Fruit fly (Drosophila melanogaster) whole organism, embryonic: ENCODE results near the gene CG18649.

Experiments
- Bgb ChIP-seq: fragments of 200-800 bp; sonication (Bioruptor generic); IDR thresholded peaks from 2 replicates; pipeline ENCODE4 v1.3.6; 2022; ENCODE audit warnings: missing biosample characterization, missing genetic modification characterization; ENCODE audit not compliant: partially characterized antibody
- CG10274 ChIP-seq: fragments of 200-800 bp; sonication (Bioruptor generic); optimal IDR thresholded peaks from 3 replicates; lab custom pipeline; 2017; ENCODE audit warnings: missing biosample characterization, mild to moderate bottlenecking, missing genetic modification characterization
- CG12769 ChIP-seq: fragments of 200-800 bp; sonication (Bioruptor generic); optimal IDR thresholded peaks from 2 replicates; lab custom pipeline; 2019; ENCODE audit warnings: missing biosample characterization, mild to moderate bottlenecking, missing genetic modification characterization, moderate library complexity
- CG15011 ChIP-seq: fragments of 200-800 bp; sonication (Bioruptor generic); optimal IDR thresholded peaks from 3 replicates; lab custom pipeline; 2018; ENCODE audit warnings: missing biosample characterization, mild to moderate bottlenecking, missing genetic modification characterization
- CG15479 ChIP-seq: fragments of 200-800 bp; sonication (Bioruptor generic); optimal IDR thresholded peaks from 3 replicates; lab custom pipeline; 2019; ENCODE audit warnings: missing biosample characterization, mild to moderate bottlenecking, missing genetic modification characterization, moderate library complexity
- CG1603 ChIP-seq: fragments of 200-800 bp; sonication (Bioruptor generic); optimal IDR thresholded peaks from 2 replicates; lab custom pipeline; 2019; ENCODE audit warnings: missing biosample characterization, mild to moderate bottlenecking, missing genetic modification characterization, moderate library complexity
- CG16813 ChIP-seq: fragments of 200-800 bp; sonication (Bioruptor generic); IDR thresholded peaks from 3 replicates; pipeline ENCODE4 v1.3.6; 2022; ENCODE audit warnings: missing biosample characterization, missing genetic modification characterization; ENCODE audit not compliant: partially characterized antibody
- CG2199 ChIP-seq: fragments of 200-800 bp; sonication (Bioruptor generic); IDR thresholded peaks from 3 replicates; pipeline ENCODE4 v1.3.6; 2022; ENCODE audit warnings: missing biosample characterization, missing genetic modification characterization
- CG2712 ChIP-seq: fragments of 200-800 bp; optimal IDR thresholded peaks from 3 replicates; lab custom pipeline; 2019; ENCODE audit warnings: missing biosample characterization, mild to moderate bottlenecking, missing genetic modification characterization, moderate library complexity
- CG31388 ChIP-seq: fragments of 200-800 bp; sonication (Bioruptor generic); optimal IDR thresholded peaks from 2 replicates; lab custom pipeline; 2016; ENCODE audit warnings: missing biosample characterization, missing genetic modification characterization
- CG4360 ChIP-seq: fragments of 200-800 bp; sonication (Bioruptor generic); IDR thresholded peaks from 2 replicates; pipeline ENCODE4 v1.3.6; 2022; ENCODE audit warnings: missing biosample characterization, missing genetic modification characterization
- CG4854 ChIP-seq: fragments of 200-800 bp; sonication (Bioruptor generic); optimal IDR thresholded peaks from 2 replicates; lab custom pipeline; 2016; ENCODE audit warnings: missing biosample characterization, missing genetic modification characterization, inconsistent platforms
- CG6654 ChIP-seq: fragments of 200-800 bp; sonication (Bioruptor generic); optimal IDR thresholded peaks from 2 replicates; lab custom pipeline; 2017; ENCODE audit warnings: missing biosample characterization, mild to moderate bottlenecking, missing genetic modification characterization
- CG7928 ChIP-seq: fragments of 200-800 bp; sonication (Bioruptor generic); optimal IDR thresholded peaks from 2 replicates; lab custom pipeline; 2017; ENCODE audit warnings: missing biosample characterization, mild to moderate bottlenecking, missing genetic modification characterization
- CG9609 ChIP-seq: fragments of 200-800 bp; sonication (Bioruptor generic); optimal IDR thresholded peaks from 3 replicates; lab custom pipeline; 2016; ENCODE audit warnings: missing biosample characterization, missing genetic modification characterization
- CTCF ChIP-seq: fragments of 200-800 bp; sonication (Bioruptor generic); optimal IDR thresholded peaks from 2 replicates; lab custom pipeline; 2017; ENCODE audit warnings: missing biosample characterization, mild to moderate bottlenecking, missing genetic modification characterization, moderate library complexity
- Chrac-16 ChIP-seq: fragments of 200-800 bp; sonication (Bioruptor generic); optimal IDR thresholded peaks from 3 replicates; lab custom pipeline; 2016; ENCODE audit warnings: missing biosample characterization, missing genetic modification characterization
- D ChIP-seq, 2 experiments: fragments of 200-800 bp in 1 of 2; fragments of >200 bp in 1 of 2; sonication (Bioruptor generic) in 1 of 2; optimal IDR thresholded peaks; 2 replicates in 1 of 2; 3 replicates in 1 of 2; lab custom pipeline; 2017; ENCODE audit warnings: mild to moderate bottlenecking in 1 of 2, missing biosample characterization in 1 of 2, missing genetic modification characterization in 1 of 2, missing genetic modification reagents in 1 of 2
- Dp ChIP-seq: fragments of 200-800 bp; sonication (Bioruptor generic); optimal IDR thresholded peaks from 2 replicates; lab custom pipeline; 2018; ENCODE audit warnings: missing biosample characterization, mild to moderate bottlenecking, missing genetic modification characterization, moderate library complexity
- HLHmδ ChIP-seq: fragments of 200-800 bp; sonication (Bioruptor generic); optimal IDR thresholded peaks from 2 replicates; lab custom pipeline; 2018; ENCODE audit warnings: missing biosample characterization, mild to moderate bottlenecking, missing genetic modification characterization, moderate library complexity
- Hr51 ChIP-seq, 2 experiments: fragments of 200-800 bp; sonication (Bioruptor generic); optimal IDR thresholded peaks; 2 replicates in 1 of 2; 3 replicates in 1 of 2; lab custom pipeline; 2016 to 2018; ENCODE audit warnings: missing biosample characterization in 2 of 2, missing genetic modification characterization in 2 of 2, mild to moderate bottlenecking in 1 of 2, moderate library complexity in 1 of 2
- Lhr ChIP-seq: fragments of 200-800 bp; sonication (Bioruptor generic); optimal IDR thresholded peaks from 3 replicates; lab custom pipeline; 2017; ENCODE audit warnings: mild to moderate bottlenecking, missing biosample characterization, missing genetic modification reagents, missing genetic modification characterization
- Lim3 ChIP-seq: fragments of 200-800 bp; sonication (Bioruptor generic); IDR thresholded peaks from 2 replicates; pipeline ENCODE4 v1.3.6; 2022; ENCODE audit warnings: missing biosample characterization, missing genetic modification characterization
- Myb ChIP-seq: fragments of 200-800 bp; sonication (Bioruptor generic); optimal IDR thresholded peaks from 2 replicates; lab custom pipeline; 2016; ENCODE audit warnings: missing biosample characterization, missing genetic modification characterization
- Nf-YB ChIP-seq: fragments of 200-800 bp; sonication (Bioruptor generic); optimal IDR thresholded peaks from 3 replicates; lab custom pipeline; 2019; ENCODE audit warnings: missing biosample characterization, mild to moderate bottlenecking, missing genetic modification characterization, moderate library complexity
- Poxn ChIP-seq: fragments of 200-800 bp; sonication (Bioruptor generic); IDR thresholded peaks from 2 replicates; pipeline ENCODE4 v1.3.6; 2022; ENCODE audit warnings: missing biosample characterization, missing genetic modification characterization
- aop ChIP-seq: fragments of 200-800 bp; sonication (Bioruptor generic); IDR thresholded peaks from 2 replicates; pipeline ENCODE4 v1.3.6; 2022; ENCODE audit warnings: missing biosample characterization, missing genetic modification characterization
- ap ChIP-seq: fragments of 200-800 bp; sonication (Bioruptor generic); IDR thresholded peaks from 2 replicates; pipeline ENCODE4 v1.3.6; 2022; ENCODE audit warnings: missing biosample characterization, missing genetic modification characterization
- ara ChIP-seq: fragments of 200-800 bp; sonication (Bioruptor generic); IDR thresholded peaks from 2 replicates; pipeline ENCODE4 v1.3.6; 2022; ENCODE audit warnings: missing biosample characterization, missing genetic modification characterization
- bowl ChIP-seq: fragments of 200-800 bp; sonication (Bioruptor generic); IDR thresholded peaks from 2 replicates; pipeline ENCODE4 v1.3.6; 2022; ENCODE audit warnings: missing biosample characterization, missing genetic modification characterization
- cas ChIP-seq: fragments of 200-800 bp; sonication (Bioruptor generic); IDR thresholded peaks from 2 replicates; pipeline ENCODE4 v1.3.6; 2022; ENCODE audit warnings: missing biosample characterization, missing genetic modification characterization
- crc ChIP-seq: fragments of 200-800 bp; sonication (Bioruptor generic); optimal IDR thresholded peaks from 2 replicates; lab custom pipeline; 2016; ENCODE audit warnings: missing biosample characterization, missing genetic modification characterization
- ewg ChIP-seq: fragments of 200-800 bp; sonication (Bioruptor generic); optimal IDR thresholded peaks from 3 replicates; lab custom pipeline; 2017; ENCODE audit warnings: mild to moderate bottlenecking, missing biosample characterization, missing genetic modification reagents, missing genetic modification characterization
- gsb-n ChIP-seq: fragments of 200-800 bp; sonication (Bioruptor generic); optimal IDR thresholded peaks from 3 replicates; lab custom pipeline; 2018; ENCODE audit warnings: missing biosample characterization, mild to moderate bottlenecking, missing genetic modification characterization
- gt ChIP-seq: fragments of 200-800 bp; sonication (Bioruptor generic); IDR thresholded peaks from 2 replicates; pipeline ENCODE4 v1.3.6; 2022; ENCODE audit warnings: missing biosample characterization, missing genetic modification characterization
- hb ChIP-seq: fragments of 200-800 bp; sonication (Bioruptor generic); IDR thresholded peaks from 3 replicates; pipeline ENCODE4 v1.3.6; 2022; ENCODE audit warnings: missing biosample characterization, missing genetic modification characterization; ENCODE audit not compliant: partially characterized antibody
- hkb ChIP-seq, 2 experiments: fragments of 200-800 bp in 1 of 2; fragments of >200 bp in 1 of 2; sonication (Bioruptor generic) in 1 of 2; IDR thresholded peaks in 1 of 2; optimal IDR thresholded peaks in 1 of 2; 2 replicates each; pipeline versions ENCODE4 v1.3.6 to Lab custom; 2017 to 2022; ENCODE audit warnings: missing biosample characterization in 1 of 2, missing genetic modification characterization in 1 of 2
- inv ChIP-seq: fragments of 200-800 bp; sonication (Bioruptor generic); IDR thresholded peaks from 2 replicates; pipeline ENCODE4 v1.3.6; 2022; ENCODE audit warnings: missing biosample characterization, missing genetic modification characterization; ENCODE audit not compliant: partially characterized antibody
- jigr1 ChIP-seq: fragments of 200-800 bp; sonication (Bioruptor generic); IDR thresholded peaks from 3 replicates; pipeline ENCODE4 v1.3.6; 2022; ENCODE audit warnings: missing biosample characterization, missing genetic modification characterization
- ken ChIP-seq: fragments of 200-800 bp; sonication (Bioruptor generic); IDR thresholded peaks from 3 replicates; pipeline ENCODE4 v1.3.6; 2022; ENCODE audit warnings: missing biosample characterization, missing genetic modification characterization
- kni ChIP-seq: fragments of 200-800 bp; sonication (Bioruptor generic); optimal IDR thresholded peaks from 3 replicates; lab custom pipeline; 2017; ENCODE audit warnings: mild to moderate bottlenecking, missing biosample characterization, missing genetic modification reagents, missing genetic modification characterization
- nerfin-1 ChIP-seq: fragments of 200-800 bp; sonication (Bioruptor generic); optimal IDR thresholded peaks from 3 replicates; lab custom pipeline; 2019; ENCODE audit warnings: missing biosample characterization, mild to moderate bottlenecking, missing genetic modification characterization, moderate library complexity
- phol ChIP-seq: fragments of 200-800 bp; sonication (Bioruptor generic); optimal IDR thresholded peaks from 3 replicates; lab custom pipeline; 2018; ENCODE audit warnings: missing biosample characterization, mild to moderate bottlenecking, missing genetic modification characterization, moderate library complexity
- pita ChIP-seq: fragments of 200-800 bp; sonication (Bioruptor generic); optimal IDR thresholded peaks from 2 replicates; lab custom pipeline; 2017; ENCODE audit warnings: missing biosample characterization, mild to moderate bottlenecking, missing genetic modification characterization
- pros ChIP-seq: fragments of 200-800 bp; sonication (Bioruptor generic); optimal IDR thresholded peaks from 3 replicates; lab custom pipeline; 2019; ENCODE audit warnings: missing biosample characterization, mild to moderate bottlenecking, missing genetic modification characterization, moderate library complexity
- slbo ChIP-seq: fragments of 200-800 bp; sonication (Bioruptor generic); IDR thresholded peaks from 2 replicates; pipeline ENCODE4 v1.3.6; 2022; ENCODE audit warnings: missing biosample characterization, missing genetic modification characterization
- toy ChIP-seq: fragments of 200-800 bp; sonication (Bioruptor generic); IDR thresholded peaks from 2 replicates; pipeline ENCODE4 v1.3.6; 2022; ENCODE audit warnings: missing biosample characterization, missing genetic modification characterization
- wor ChIP-seq: fragments of 200-800 bp; sonication (Bioruptor generic); IDR thresholded peaks from 2 replicates; pipeline ENCODE4 v1.3.6; 2022; ENCODE audit warnings: missing biosample characterization, missing genetic modification characterization

Gene CG18649

DNA sequence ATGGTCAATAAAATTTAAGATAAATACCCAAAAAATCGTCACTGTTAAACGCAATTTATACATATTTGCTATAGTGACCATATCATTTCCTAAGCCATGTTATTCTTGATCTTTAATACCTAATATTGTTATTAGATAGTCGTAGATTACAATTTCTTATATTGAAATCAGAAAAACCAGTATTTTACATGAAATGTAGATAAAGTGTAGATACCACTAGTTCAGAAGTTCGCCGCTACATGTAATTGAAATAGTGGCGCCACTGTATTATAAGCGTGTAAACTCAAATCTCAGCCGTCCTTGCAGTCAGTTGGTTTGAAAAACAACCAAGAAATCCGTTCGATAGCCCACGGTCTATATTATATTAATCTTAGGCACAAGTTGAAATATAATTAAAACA is 5.8 kb downstream of the CG18649 start (continued):
- TF ChIP-seq pita (GFP tag; lab: Kevin White, UChicago) (peak; percentile 32), jigr1 (GFP tag; lab: Robert Waterston, UW) (no peak), Hr51 (GFP tag; optimal IDR thresholded peaks at IDR 0.05; lab: Kevin White, UChicago) (peak in 1 of 2 experiments; percentile 14), CG16813 (GFP tag; lab: Robert Waterston, UW) (peak; percentile 66), Myb (GFP tag; lab: Kevin White, UChicago) (peak; percentile 39), gt (no peak), CTCF (GFP tag; lab: Kevin White, UChicago) (peak; percentile 94), Bgb (GFP tag; lab: Robert Waterston, UW) (peak; percentile 76), CG2199 (GFP tag; lab: Robert Waterston, UW) (peak; percentile 65; the same call in 2 of the 3 replicates), Dp (peak; percentile 11), ara (GFP tag; lab: Robert Waterston, UW) (0 out of 2 replicates have a peak, but pooled peaks have one; percentile 5)

- TF ChIP-seq cas (GFP tag; lab: Robert Waterston, UW) (no peak), CG12769 (no peak), ken (GFP tag; lab: Robert Waterston, UW) (no peak), Chrac-16 (GFP tag; lab: Kevin White, UChicago) (no peak), Poxn (GFP tag; lab: Robert Waterston, UW) (no peak), CG7928 (GFP tag; lab: Kevin White, UChicago) (no peak), Nf-YB (GFP tag; lab: Kevin White, UChicago) (peak; percentile 45), nerfin-1 (tag; lab: Kevin White, UChicago) (peak; percentile 28), gsb-n (tag; lab: Kevin White, UChicago) (peak; percentile 56), crc (GFP tag; lab: Kevin White, UChicago) (no peak), CG4854 (GFP tag; lab: Kevin White, UChicago) (no peak), aop (GFP tag; lab: Robert Waterston, UW) (no peak), slbo (no peak), CG2712 (tag; lab: Kevin White, UChicago) (no peak), CG9609 (no peak), inv (GFP tag; lab: Robert Waterston, UW) (no peak), wor (GFP tag; lab: Robert Waterston, UW) (no peak), Hr51 (GFP tag; optimal IDR thresholded peaks at IDR 0.05; lab: Kevin White, UChicago) (no peak), bowl (GFP tag; lab: Robert Waterston, UW) (no peak), HLHmδ (GFP tag; lab: Kevin White, UChicago) (no peak), kni (GFP tag; lab: Kevin White, UChicago) (peak; percentile 31), Lhr (GFP tag; lab: Kevin White, UChicago) (no peak), pros (GFP tag; lab: Kevin White, UChicago) (peak; percentile 91), phol (tag; lab: Kevin White, UChicago) (peak; percentile 3)
- TF ChIP-seq, all 482 proteins: peak for 6
These were observed 6.3 kb downstream of the CG18649 start for dm6 chr3L:15047606-15048005.

dm6 chr3L:15045114-15045513 is 8.8 kb downstream of the CG18649 start:
- no peak for TF ChIP-seq Lim3 (GFP tag; lab: Robert Waterston, UW)
- no peak for TF ChIP-seq Chrac-16 (GFP tag; lab: Kevin White, UChicago)
- TF ChIP-seq toy (GFP tag; lab: Robert Waterston, UW), result no peak
- TF ChIP-seq hb (GFP tag; lab: Robert Waterston, UW), result 0 out of 3 replicates have a peak, but pooled peaks have one; percentile 52
- no peak for TF ChIP-seq CG6654
- TF ChIP-seq CG10274, result no peak
- TF ChIP-seq hkb (optimal IDR thresholded peaks at IDR 0.05; lab: Kevin White, UChicago), result no peak
- TF ChIP-seq hkb (GFP tag; IDR thresholded peaks at IDR 0.05; lab: Robert Waterston, UW), result no peak
- no peak for TF ChIP-seq CG15011 (GFP tag; lab: Kevin White, UChicago)
- peak; percentile 98 for TF ChIP-seq D (optimal IDR thresholded peaks at IDR 0.05; lab: Kevin White, UChicago)
- no peak for TF ChIP-seq D (GFP tag; optimal IDR thresholded peaks at IDR 0.05; lab: Kevin White, UChicago)
- no peak for TF ChIP-seq CG31388 (GFP tag; lab: Kevin White, UChicago)
- TF ChIP-seq CG1603, result no peak
- TF ChIP-seq ewg (GFP tag; lab: Kevin White, UChicago), result no peak
- TF ChIP-seq CG4360 (GFP tag; lab: Robert Waterston, UW), result no peak
- TF ChIP-seq CG15479, result peak; percentile 73
- no peak for TF ChIP-seq ap (GFP tag; lab: Robert Waterston, UW)
